Worm (Caenorhabditis elegans) whole organism, mixed stage, embryonic: ENCODE measurements around the gene C49A9.10.

Experiments
- blmp-1 ChIP-seq: fragments of 150-350 bp; optimal IDR thresholded peaks from 2 replicates; lab custom pipeline; 2014; ENCODE audit warnings: missing biosample characterization, missing genetic modification characterization
- lin-13 ChIP-seq: fragments of 150-350 bp; optimal IDR thresholded peaks from 2 replicates; lab custom pipeline; 2014; ENCODE audit warnings: missing biosample characterization, missing genetic modification characterization
- mab-5 ChIP-seq: fragments of 150-350 bp; optimal IDR thresholded peaks from 2 replicates; lab custom pipeline; 2014; ENCODE audit warnings: missing biosample characterization, missing genetic modification characterization
- pha-4 ChIP-seq: fragments of 150-350 bp; optimal IDR thresholded peaks from 2 replicates; lab custom pipeline; 2018; ENCODE audit warnings: missing biosample characterization, missing genetic modification reagents, missing genetic modification characterization
- unc-62 ChIP-seq: fragments of 150-350 bp; optimal IDR thresholded peaks from 2 replicates; lab custom pipeline; 2014; ENCODE audit warnings: missing biosample characterization, missing genetic modification reagents, missing genetic modification characterization

DNA sequence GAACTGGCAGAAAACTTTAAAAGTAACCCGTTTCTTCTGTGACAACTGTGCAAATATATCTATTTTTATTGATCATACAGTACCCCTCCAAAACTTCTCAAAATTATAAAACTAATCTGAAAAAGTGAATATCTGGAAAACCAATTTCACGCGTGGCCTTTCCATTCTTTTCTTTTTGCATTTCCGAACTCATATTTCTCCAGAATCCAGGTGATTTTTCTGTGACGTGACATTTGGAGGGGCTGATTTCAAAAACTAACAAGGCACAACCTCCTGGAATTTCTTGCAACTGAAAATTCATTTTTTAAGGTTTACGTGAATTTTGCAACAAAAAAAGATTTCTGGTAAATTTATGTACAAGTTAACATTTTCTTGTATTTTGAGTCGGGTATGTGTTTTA lies 5.9 kb downstream of the C49A9.10 start:
- TF ChIP-seq mab-5 (no peak), blmp-1 (tag; lab: Kevin White, UChicago) (no peak), pha-4 (no peak), lin-13 (tag; lab: Kevin White, UChicago) (no peak), unc-62 (GFP tag; lab: Kevin White, UChicago) (no peak)
